In the genomic region with DNA sequence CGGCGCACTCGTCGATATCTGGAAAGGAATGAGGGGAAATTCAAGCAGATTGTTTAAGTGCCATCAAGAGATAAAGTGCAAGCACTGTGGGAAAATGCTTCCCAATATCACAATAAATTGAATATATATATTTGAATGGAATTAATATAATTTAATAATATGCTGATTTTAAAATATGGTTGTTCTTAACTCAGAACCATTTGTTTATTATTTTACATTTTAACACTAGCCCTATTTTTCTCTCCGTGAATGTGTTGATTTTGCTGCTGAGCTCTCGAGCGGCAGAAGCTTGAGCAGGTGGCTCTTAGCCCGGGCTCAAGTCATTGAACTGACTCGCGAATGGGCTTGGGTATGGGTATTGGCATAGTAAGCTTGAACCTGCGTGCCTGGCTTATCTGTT, we compare ENCODE assay signal across 1 fruit fly cellular context.
TF ChIP-seq lines count a peak whose summit lies in the region.

No protein-coding gene starts in this region.

TF ChIP-seq in whole organism, prepupa, 60 proteins besides CTCF, POLR2A, EP300 and RAD21 (continued from another document):
- TF ChIP-seq Blimp-1 (GFP tag; optimal IDR thresholded peaks at IDR 0.05; lab: Kevin White, UChicago): peak; percentile 8
- peak; percentile 31 to 76 for TF ChIP-seq ss (GFP tag; optimal IDR thresholded peaks at IDR 0.05; lab: Kevin White, UChicago)
- peak; percentile 56 for TF ChIP-seq acj6 (GFP tag; optimal IDR thresholded peaks at IDR 0.05; lab: Kevin White, UChicago)
- peak; percentile 42 for TF ChIP-seq CG34406 (GFP tag; optimal IDR thresholded peaks at IDR 0.05; lab: Kevin White, UChicago)
- no peak for TF ChIP-seq Hr4 (GFP tag; optimal IDR thresholded peaks at IDR 0.05; lab: Kevin White, UChicago)
- TF ChIP-seq CG8632 (GFP tag; optimal IDR thresholded peaks at IDR 0.05; lab: Kevin White, UChicago): peak; percentile 16
- peak; percentile 24 for TF ChIP-seq Eip75B (GFP tag; optimal IDR thresholded peaks at IDR 0.05; lab: Kevin White, UChicago)
- TF ChIP-seq Eip78C (GFP tag; lab: Kevin White, UChicago): peak; percentile 75
- peak; percentile 50 for TF ChIP-seq OdsH (GFP tag; optimal IDR thresholded peaks at IDR 0.05; lab: Kevin White, UChicago)
- peak; percentile 13 for TF ChIP-seq lz (GFP tag; optimal IDR thresholded peaks at IDR 0.05; lab: Kevin White, UChicago)
- TF ChIP-seq fd59A (GFP tag; optimal IDR thresholded peaks at IDR 0.05; lab: Kevin White, UChicago): peak; percentile 35
- peak; percentile 29 for TF ChIP-seq CG10669 (GFP tag; optimal IDR thresholded peaks at IDR 0.05; lab: Kevin White, UChicago)
- TF ChIP-seq CG8319 (GFP tag; optimal IDR thresholded peaks at IDR 0.05; lab: Kevin White, UChicago): no peak
- TF ChIP-seq Eip93F (GFP tag; optimal IDR thresholded peaks at IDR 0.05; lab: Kevin White, UChicago): no peak
- TF ChIP-seq achi (GFP tag; optimal IDR thresholded peaks at IDR 0.05; lab: Kevin White, UChicago): peak; percentile 51
- TF ChIP-seq topi (GFP tag; optimal IDR thresholded peaks at IDR 0.05; lab: Kevin White, UChicago): peak; percentile 2
- TF ChIP-seq pdm3 (GFP tag; optimal IDR thresholded peaks at IDR 0.05; lab: Kevin White, UChicago): no peak
- TF ChIP-seq Ets96B (tag; optimal IDR thresholded peaks at IDR 0.05; lab: Kevin White, UChicago): peak; percentile 62
- peak; percentile 47 for TF ChIP-seq esn (GFP tag; optimal IDR thresholded peaks at IDR 0.05; lab: Kevin White, UChicago)
- TF ChIP-seq CG6854 (GFP tag; optimal IDR thresholded peaks at IDR 0.05; lab: Kevin White, UChicago): peak; percentile 33
- TF ChIP-seq CG3919 (GFP tag; optimal IDR thresholded peaks at IDR 0.05; lab: Kevin White, UChicago): peak; percentile 39
- TF ChIP-seq CG16779 (tag; optimal IDR thresholded peaks at IDR 0.05; lab: Kevin White, UChicago): no peak
